Worm (Caenorhabditis elegans): ENCODE data around the gene Y53G8B.1.

The Y53G8B.1 gene

DNA sequence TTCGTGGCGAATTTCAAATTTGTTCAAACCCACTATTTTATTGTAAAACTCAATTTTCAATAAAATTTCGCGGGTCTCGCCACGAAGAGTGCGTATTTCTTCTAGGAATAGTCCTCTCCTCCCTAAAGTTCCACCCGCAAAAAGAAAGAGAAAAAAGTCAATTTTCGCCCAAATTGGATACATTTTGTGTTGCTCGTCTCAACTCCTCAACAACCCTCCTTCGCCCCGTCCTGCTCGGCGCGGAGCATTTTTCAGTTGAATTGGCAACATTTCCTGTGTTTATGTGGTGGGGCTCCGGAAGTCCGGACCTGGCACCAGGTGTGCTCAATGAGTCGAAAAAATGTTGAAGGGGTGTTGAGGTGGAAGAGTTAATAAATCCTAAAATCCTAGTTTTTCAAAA is 9.0 kb downstream of the Y53G8B.1 start:
- TF ChIP-seq B0310.2 (tag; optimal IDR thresholded peaks at IDR 0.05) (no peak), aly-1 (tag; optimal IDR thresholded peaks at IDR 0.05) (no peak), hnd-1 (tag; optimal IDR thresholded peaks at IDR 0.05) (no peak), F13C5.2 (tag; optimal IDR thresholded peaks at IDR 0.05) (no peak), hmbx-1 (tag; optimal IDR thresholded peaks at IDR 0.05) (no peak), pes-1 (GFP tag; IDR thresholded peaks at IDR 0.05) (no peak), tbx-37 (GFP tag; conservative IDR thresholded peaks at IDR 0.05) (no peak), flt-1 (GFP tag; IDR thresholded peaks at IDR 0.05) (no peak), scrt-1 (GFP tag; IDR thresholded peaks at IDR 0.05) (no peak), hmg-4 (GFP tag; optimal IDR thresholded peaks at IDR 0.05) (no peak), ets-7 (tag; optimal IDR thresholded peaks at IDR 0.05) (no peak), tra-4 (tag; optimal IDR thresholded peaks at IDR 0.05) (no peak)

DNA sequence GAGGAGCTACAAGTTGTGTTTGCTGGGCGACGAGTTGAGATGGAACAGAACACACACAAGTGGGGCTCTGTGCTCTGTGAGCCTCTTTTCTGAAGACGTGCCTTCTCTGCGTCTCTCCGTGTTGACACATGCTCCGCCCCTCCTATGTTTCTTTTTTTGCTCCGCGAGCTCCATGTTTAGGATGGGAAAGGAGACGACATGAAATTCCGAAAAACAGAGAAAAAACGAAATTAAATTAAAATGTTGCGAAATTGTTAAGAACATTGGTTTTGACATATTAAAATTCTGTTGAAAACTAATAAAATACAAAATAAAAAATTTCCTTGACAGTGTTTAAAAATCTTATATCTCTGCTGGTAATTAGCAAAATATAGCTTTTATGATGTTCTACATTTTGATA is 10.1 kb downstream of the Y53G8B.1 start, which contains the start of gene mec-12:
Gene mec-12 (minus strand): TSS at position 91 of the 400 bp plus-strand sequence.
- TF ChIP-seq tbx-37 (GFP tag; conservative IDR thresholded peaks at IDR 0.05) (no peak), hnd-1 (tag; optimal IDR thresholded peaks at IDR 0.05) (no peak), F13C5.2 (tag; optimal IDR thresholded peaks at IDR 0.05) (no peak), flt-1 (GFP tag; IDR thresholded peaks at IDR 0.05) (no peak), tra-4 (tag; optimal IDR thresholded peaks at IDR 0.05) (no peak), ama-1 (optimal IDR thresholded peaks at IDR 0.05) (no peak), hmbx-1 (tag; optimal IDR thresholded peaks at IDR 0.05) (no peak), sea-1 (GFP tag; conservative IDR thresholded peaks at IDR 0.05) (no peak), aly-1 (tag; optimal IDR thresholded peaks at IDR 0.05) (no peak), ceh-36 (tag; optimal IDR thresholded peaks at IDR 0.05) (no peak), B0310.2 (tag; optimal IDR thresholded peaks at IDR 0.05) (no peak), tbx-11 (GFP tag; IDR thresholded peaks at IDR 0.05) (no peak), ceh-13 (GFP tag; optimal IDR thresholded peaks at IDR 0.05) (no peak), pes-1 (GFP tag; IDR thresholded peaks at IDR 0.05) (no peak), hmg-4 (GFP tag; optimal IDR thresholded peaks at IDR 0.05) (no peak)

DNA sequence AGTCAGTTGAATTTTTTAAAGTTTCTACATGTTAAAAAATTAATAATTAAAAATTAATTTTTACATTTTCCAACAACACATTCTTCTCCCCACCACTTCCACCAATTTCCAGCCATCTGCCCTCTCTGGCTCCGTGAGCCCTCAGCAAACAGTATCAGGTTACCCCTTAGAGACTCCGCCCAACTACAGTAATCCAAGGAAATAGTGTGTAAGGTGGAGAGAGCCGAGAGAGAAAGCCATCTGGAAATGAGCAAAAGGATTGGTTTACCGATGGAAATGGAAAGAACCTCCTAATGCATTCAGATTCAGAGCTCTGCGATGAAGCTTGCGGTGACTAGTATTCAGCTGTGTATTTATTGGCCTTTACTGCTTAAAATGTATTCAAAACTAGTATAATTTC is 11.2 kb downstream of the Y53G8B.1 start:
- TF ChIP-seq sea-1 (GFP tag; conservative IDR thresholded peaks at IDR 0.05): no peak
- no peak for TF ChIP-seq scrt-1 (GFP tag; IDR thresholded peaks at IDR 0.05)
- no peak for TF ChIP-seq ets-7 (tag; optimal IDR thresholded peaks at IDR 0.05)
- no peak for TF ChIP-seq tra-4 (tag; optimal IDR thresholded peaks at IDR 0.05)
- TF ChIP-seq tbx-37 (GFP tag; conservative IDR thresholded peaks at IDR 0.05): no peak
- no peak for TF ChIP-seq hnd-1 (tag; optimal IDR thresholded peaks at IDR 0.05)

DNA sequence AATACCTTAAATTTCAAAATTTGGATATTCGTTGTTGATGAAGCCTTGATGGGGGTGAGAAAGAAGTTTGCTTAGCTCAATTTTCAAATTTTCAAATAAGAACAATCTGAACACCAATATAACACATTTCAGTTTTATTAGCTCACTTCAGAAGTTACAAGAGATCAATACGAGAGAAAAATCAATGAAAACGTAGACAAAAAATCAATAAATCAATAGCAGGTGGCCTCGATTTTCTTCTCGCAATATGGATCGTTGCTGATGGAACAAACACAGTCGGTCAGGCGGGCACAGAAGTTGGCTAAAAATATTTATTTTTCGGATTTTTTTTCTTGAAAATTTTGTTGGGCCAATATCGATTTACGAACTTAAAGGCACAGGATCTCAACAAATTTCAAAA is 13.0 kb downstream of the Y53G8B.1 start:
- no peak for TF ChIP-seq tbx-37 (GFP tag; conservative IDR thresholded peaks at IDR 0.05)
- no peak for TF ChIP-seq tbx-11 (GFP tag; IDR thresholded peaks at IDR 0.05)
- TF ChIP-seq aly-1 (tag; optimal IDR thresholded peaks at IDR 0.05): no peak
- TF ChIP-seq hnd-1 (tag; optimal IDR thresholded peaks at IDR 0.05): no peak
- TF ChIP-seq hmbx-1 (tag; optimal IDR thresholded peaks at IDR 0.05): no peak
- no peak for TF ChIP-seq ceh-13 (GFP tag; optimal IDR thresholded peaks at IDR 0.05)
- no peak for TF ChIP-seq sea-1 (GFP tag; conservative IDR thresholded peaks at IDR 0.05)

DNA sequence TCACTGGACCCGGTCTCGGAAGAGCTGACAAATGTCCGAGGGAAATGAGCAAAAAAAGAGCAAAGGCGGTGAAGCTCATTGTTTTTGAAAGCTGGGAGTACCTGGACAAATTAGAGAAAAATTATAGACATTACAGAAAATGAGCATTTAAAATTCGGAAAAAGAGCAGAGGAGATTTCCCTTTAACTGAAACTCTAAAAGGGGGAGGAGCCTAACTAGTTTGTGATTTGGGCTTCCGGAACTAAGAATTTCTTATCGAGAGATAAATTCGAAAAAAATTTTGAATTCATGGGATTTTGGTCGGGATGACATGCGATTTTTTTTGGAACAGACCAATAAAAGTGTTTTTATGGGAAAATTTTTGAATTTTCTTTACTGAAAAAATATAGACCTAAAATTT is 14.6 kb downstream of the Y53G8B.1 start, which contains the start of gene C44B11.4:
Gene C44B11.4 (minus strand): TSS at position 101 of the 400 bp plus-strand sequence.
- no peak for TF ChIP-seq hmbx-1 (tag; optimal IDR thresholded peaks at IDR 0.05)
- no peak for TF ChIP-seq tbx-37 (GFP tag; conservative IDR thresholded peaks at IDR 0.05)
- no peak for TF ChIP-seq tbx-11 (GFP tag; IDR thresholded peaks at IDR 0.05)
- no peak for TF ChIP-seq pes-1 (GFP tag; IDR thresholded peaks at IDR 0.05)
- TF ChIP-seq ceh-36 (tag; optimal IDR thresholded peaks at IDR 0.05): no peak
- no peak for TF ChIP-seq hnd-1 (tag; optimal IDR thresholded peaks at IDR 0.05)
- no peak for TF ChIP-seq ama-1 (optimal IDR thresholded peaks at IDR 0.05)
- TF ChIP-seq scrt-1 (GFP tag; IDR thresholded peaks at IDR 0.05): no peak
- no peak for TF ChIP-seq ets-7 (tag; optimal IDR thresholded peaks at IDR 0.05)
- no peak for TF ChIP-seq hmg-4 (GFP tag; optimal IDR thresholded peaks at IDR 0.05)
- no peak for TF ChIP-seq aly-1 (tag; optimal IDR thresholded peaks at IDR 0.05)
- TF ChIP-seq flt-1 (GFP tag; IDR thresholded peaks at IDR 0.05): no peak
- TF ChIP-seq tra-4 (tag; optimal IDR thresholded peaks at IDR 0.05): no peak
- TF ChIP-seq ceh-13 (GFP tag; optimal IDR thresholded peaks at IDR 0.05): no peak
- no peak for TF ChIP-seq B0310.2 (tag; optimal IDR thresholded peaks at IDR 0.05)
- TF ChIP-seq sea-1 (GFP tag; conservative IDR thresholded peaks at IDR 0.05): no peak
- no peak for TF ChIP-seq F13C5.2 (tag; optimal IDR thresholded peaks at IDR 0.05)

DNA sequence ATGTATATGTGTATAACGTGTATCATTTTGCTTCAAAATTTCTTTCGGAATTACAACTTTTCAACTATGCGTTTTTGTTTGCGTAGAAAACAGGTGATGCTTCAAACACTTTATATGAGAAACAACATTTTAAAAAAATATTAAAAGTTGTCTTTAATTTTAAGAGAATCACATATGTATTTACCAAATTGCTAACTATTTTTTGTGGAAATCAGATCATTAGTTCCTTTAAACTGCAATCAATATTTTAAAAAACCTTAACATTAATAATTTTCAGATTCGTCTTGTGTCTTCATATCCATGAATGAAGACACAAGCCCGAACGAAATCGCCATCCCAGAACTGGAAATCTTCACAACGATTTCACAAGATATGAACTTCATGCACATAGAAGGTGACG is 23.8 kb downstream of the Y53G8B.1 start, which contains the start of gene C44B11.6:
Gene C44B11.6 (plus strand): TSS at position 301 of the 400 bp plus-strand sequence.
- TF ChIP-seq B0310.2 (tag; optimal IDR thresholded peaks at IDR 0.05) (no peak), pes-1 (GFP tag; IDR thresholded peaks at IDR 0.05) (no peak), tbx-37 (GFP tag; conservative IDR thresholded peaks at IDR 0.05) (no peak), ets-7 (tag; optimal IDR thresholded peaks at IDR 0.05) (no peak), ama-1 (optimal IDR thresholded peaks at IDR 0.05) (no peak), ceh-13 (GFP tag; optimal IDR thresholded peaks at IDR 0.05) (no peak), scrt-1 (GFP tag; IDR thresholded peaks at IDR 0.05) (no peak), F13C5.2 (tag; optimal IDR thresholded peaks at IDR 0.05) (no peak), tra-4 (tag; optimal IDR thresholded peaks at IDR 0.05) (no peak), tbx-11 (GFP tag; IDR thresholded peaks at IDR 0.05) (no peak), aly-1 (tag; optimal IDR thresholded peaks at IDR 0.05) (no peak), sea-1 (GFP tag; conservative IDR thresholded peaks at IDR 0.05) (no peak), hmbx-1 (tag; optimal IDR thresholded peaks at IDR 0.05) (no peak), flt-1 (GFP tag; IDR thresholded peaks at IDR 0.05) (no peak)

DNA sequence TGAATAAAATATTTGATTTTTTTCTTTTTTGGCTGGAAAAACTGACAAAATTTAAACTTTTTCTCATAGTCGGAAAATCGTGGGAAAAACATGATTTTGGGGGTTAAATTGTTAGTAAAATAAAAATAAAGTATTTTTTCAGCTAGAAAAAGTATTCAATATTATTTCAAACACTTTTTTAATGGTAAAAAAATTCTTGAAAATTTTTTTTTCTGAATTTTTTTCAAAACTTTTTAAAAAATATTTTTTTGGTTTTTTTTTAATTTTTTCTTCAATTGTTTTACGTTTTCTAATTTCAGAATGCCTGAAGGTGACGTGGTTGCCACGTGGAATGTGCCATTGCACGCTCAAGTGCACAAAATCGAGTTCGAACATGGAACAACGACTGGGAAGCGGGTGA is 25.9 kb downstream of the Y53G8B.1 start, which contains the start of gene C44B11.1:
Gene C44B11.1 (plus strand): TSS at position 301 of the 400 bp plus-strand sequence.
- TF ChIP-seq ceh-13 (GFP tag; optimal IDR thresholded peaks at IDR 0.05) (no peak), hmg-4 (GFP tag; optimal IDR thresholded peaks at IDR 0.05) (no peak), F13C5.2 (tag; optimal IDR thresholded peaks at IDR 0.05) (no peak), pes-1 (GFP tag; IDR thresholded peaks at IDR 0.05) (no peak)

DNA sequence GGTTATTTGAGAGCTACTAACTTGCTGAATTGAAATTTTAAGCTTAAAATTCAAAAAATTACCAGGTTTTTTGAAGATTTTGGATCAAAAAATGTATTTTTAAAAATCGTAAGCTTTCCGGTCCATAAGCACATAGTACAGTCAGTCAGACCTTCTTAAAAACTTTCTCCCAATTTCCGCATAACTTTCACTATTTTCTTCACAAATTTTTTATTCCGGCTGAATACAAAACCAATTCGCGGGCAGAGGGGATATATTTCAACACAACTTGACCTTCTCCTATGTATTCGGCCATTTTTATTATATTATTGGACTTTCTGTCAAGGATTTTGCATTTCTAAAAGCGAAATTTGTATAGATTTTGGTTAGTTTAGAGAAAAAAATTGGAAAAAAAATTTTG is 31.4 kb downstream of the Y53G8B.1 start:
- TF ChIP-seq sea-1 (GFP tag; conservative IDR thresholded peaks at IDR 0.05) (no peak), B0310.2 (tag; optimal IDR thresholded peaks at IDR 0.05) (no peak), tbx-11 (GFP tag; IDR thresholded peaks at IDR 0.05) (no peak), scrt-1 (GFP tag; IDR thresholded peaks at IDR 0.05) (no peak), hnd-1 (tag; optimal IDR thresholded peaks at IDR 0.05) (no peak), tbx-37 (GFP tag; conservative IDR thresholded peaks at IDR 0.05) (no peak), F13C5.2 (tag; optimal IDR thresholded peaks at IDR 0.05) (no peak), ceh-36 (tag; optimal IDR thresholded peaks at IDR 0.05) (no peak), flt-1 (GFP tag; IDR thresholded peaks at IDR 0.05) (no peak)

Measured in whole organism, early embryonic.